In the genomic region with DNA sequence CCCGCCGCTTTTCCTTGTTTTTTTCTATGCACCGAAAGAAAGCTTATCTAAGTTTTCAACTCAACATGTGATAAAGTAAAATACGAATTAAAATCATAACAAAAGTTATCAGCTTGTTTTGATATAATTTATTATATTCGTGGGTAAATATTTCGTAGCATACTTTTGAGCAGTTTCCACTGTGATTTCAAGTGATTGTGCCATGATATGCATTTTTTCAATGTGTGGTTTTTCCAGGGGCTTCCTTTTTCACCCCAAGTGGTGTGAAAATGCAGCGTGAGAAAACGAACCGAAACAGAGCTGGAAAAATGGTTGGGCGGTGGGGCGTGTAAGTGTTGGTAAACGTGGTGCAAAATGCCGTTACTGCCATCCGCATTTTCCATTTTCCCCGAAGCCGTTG, we compare ENCODE assay signal across 3 fruit fly cellular contexts.
TF ChIP-seq lines count a peak whose summit lies in the region.

No protein-coding gene starts in this region.

- TF ChIP-seq CTCF in whole organism, embryonic (GFP tag; optimal IDR thresholded peaks at IDR 0.05; lab: Kevin White, UChicago) = no peak

TF ChIP-seq in whole organism, embryonic, 481 proteins besides CTCF, POLR2A, EP300 and RAD21:
- TF ChIP-seq shn (GFP tag; optimal IDR thresholded peaks at IDR 0.05; lab: Kevin White, UChicago) = no peak
- TF ChIP-seq CG8290 (GFP tag; optimal IDR thresholded peaks at IDR 0.05; lab: Kevin White, UChicago) = peak; percentile 63
- peak in 1 of 2 experiments; percentile 63 for TF ChIP-seq CG8290 (tag; optimal IDR thresholded peaks at IDR 0.05; lab: Kevin White, UChicago)
- TF ChIP-seq sens (GFP tag; lab: Kevin White, UChicago) = peak; percentile 70

TF ChIP-seq in whole organism, prepupa, 60 proteins besides CTCF, POLR2A, EP300 and RAD21:
- TF ChIP-seq Hr4 (GFP tag; optimal IDR thresholded peaks at IDR 0.05; lab: Kevin White, UChicago) (peak; percentile 22), CG4318 (GFP tag; optimal IDR thresholded peaks at IDR 0.05; lab: Kevin White, UChicago) (no peak), CG15336 (GFP tag; IDR thresholded peaks at IDR 0.05; lab: Robert Waterston, UW) (peak; percentile 38)

TF ChIP-seq in whole organism, pupa, 21 proteins besides CTCF, POLR2A, EP300 and RAD21:
- TF ChIP-seq CG17806 (tag; optimal IDR thresholded peaks at IDR 0.05; lab: Kevin White, UChicago) = no peak
- TF ChIP-seq CG14655 (GFP tag; optimal IDR thresholded peaks at IDR 0.05; lab: Kevin White, UChicago) = peak; percentile 25
- TF ChIP-seq CG34367 (tag; optimal IDR thresholded peaks at IDR 0.05; lab: Kevin White, UChicago) = no peak
- TF ChIP-seq Ets98B (GFP tag; IDR thresholded peaks at IDR 0.05; lab: Robert Waterston, UW) = no peak
- TF ChIP-seq CG4496 (GFP tag; IDR thresholded peaks at IDR 0.05; lab: Robert Waterston, UW) = no peak
- no peak for TF ChIP-seq CG12605 (GFP tag; IDR thresholded peaks at IDR 0.05; lab: Robert Waterston, UW)
- no peak for TF ChIP-seq fd96Ca (GFP tag; IDR thresholded peaks at IDR 0.05; lab: Robert Waterston, UW)
- no peak for TF ChIP-seq EcR (GFP tag; optimal IDR thresholded peaks at IDR 0.05; lab: Kevin White, UChicago)
